Fruit fly (Drosophila melanogaster) whole organism, adult: ENCODE data around the gene COX6CL.
A peak's percentile ranks its signal among the peaks of the same experiment; 100 is the strongest.

Experiments
- CG11617 ChIP-seq: fragments of 200-800 bp; sonication (Bioruptor generic); optimal IDR thresholded peaks from 2 replicates; lab custom pipeline; 2017; ENCODE audit warnings: mild to moderate bottlenecking, missing biosample characterization, missing genetic modification reagents, missing genetic modification characterization
- CG12768 ChIP-seq: fragments of 200-800 bp; sonication (Bioruptor generic); optimal IDR thresholded peaks from 2 replicates; lab custom pipeline; 2017; ENCODE audit warnings: missing biosample characterization, missing genetic modification characterization, mild to moderate bottlenecking, moderate library complexity, missing genetic modification reagents
- CG14711 ChIP-seq: fragments of 200-800 bp; sonication (Bioruptor generic); optimal IDR thresholded peaks from 2 replicates; lab custom pipeline; 2018; ENCODE audit warnings: missing biosample characterization, mild to moderate bottlenecking, missing genetic modification characterization, moderate library complexity
- CG1620 ChIP-seq: fragments of 200-800 bp; sonication (Bioruptor generic); optimal IDR thresholded peaks from 2 replicates; lab custom pipeline; 2016; ENCODE audit warnings: missing biosample characterization, missing genetic modification characterization
- CG33017 ChIP-seq: fragments of 200-800 bp; sonication (Bioruptor generic); optimal IDR thresholded peaks from 2 replicates; lab custom pipeline; 2018; ENCODE audit warnings: missing biosample characterization, mild to moderate bottlenecking, missing genetic modification characterization, moderate library complexity
- CG5204 ChIP-seq: fragments of 200-800 bp; sonication (Bioruptor generic); optimal IDR thresholded peaks from 2 replicates; lab custom pipeline; 2016; ENCODE audit warnings: missing biosample characterization, missing genetic modification characterization
- CG7045 ChIP-seq: fragments of 200-800 bp; sonication (Bioruptor generic); optimal IDR thresholded peaks from 2 replicates; lab custom pipeline; 2017; ENCODE audit warnings: missing biosample characterization, mild to moderate bottlenecking, missing genetic modification characterization
- CG7101 ChIP-seq: fragments of 200-800 bp; sonication (Bioruptor generic); optimal IDR thresholded peaks from 2 replicates; lab custom pipeline; 2018; ENCODE audit warnings: missing biosample characterization, mild to moderate bottlenecking, missing genetic modification characterization, moderate library complexity
- Clk ChIP-seq: fragments of 200-800 bp; sonication (Bioruptor generic); optimal IDR thresholded peaks from 2 replicates; lab custom pipeline; 2017; ENCODE audit warnings: missing biosample characterization, missing genetic modification characterization
- Crg-1 ChIP-seq: fragments of 200-800 bp; sonication (Bioruptor generic); optimal IDR thresholded peaks from 2 replicates; lab custom pipeline; 2016; ENCODE audit warnings: missing biosample characterization, missing genetic modification characterization
- Hr96 ChIP-seq: fragments of 200-800 bp; sonication (Bioruptor generic); optimal IDR thresholded peaks from 2 replicates; lab custom pipeline; 2016; ENCODE audit warnings: missing biosample characterization, missing genetic modification characterization
- Mnt ChIP-seq: fragments of 200-800 bp; sonication (Bioruptor generic); optimal IDR thresholded peaks from 2 replicates; lab custom pipeline; 2016; ENCODE audit warnings: missing biosample characterization, mild to moderate bottlenecking, missing genetic modification characterization
- bab1 ChIP-seq: fragments of 200-800 bp; sonication (Bioruptor generic); optimal IDR thresholded peaks from 3 replicates; lab custom pipeline; 2019; ENCODE audit warnings: missing biosample characterization, mild to moderate bottlenecking, missing genetic modification characterization, moderate library complexity
- cic ChIP-seq: fragments of 200-800 bp; sonication (Bioruptor generic); optimal IDR thresholded peaks from 2 replicates; lab custom pipeline; 2017; ENCODE audit warnings: missing biosample characterization, mild to moderate bottlenecking, missing genetic modification characterization, moderate library complexity
- cnc ChIP-seq, 2 experiments: fragments of >200 bp; optimal IDR thresholded peaks; 2 replicates each; lab custom pipeline; 2017
- kay ChIP-seq: fragments of 200-800 bp; sonication (Bioruptor generic); peaks from one replicate; lab custom pipeline; 2016; ENCODE audit warnings: missing biosample characterization, missing genetic modification characterization, borderline replicate concordance
- ovo ChIP-seq: fragments of 200-800 bp; sonication (Bioruptor generic); optimal IDR thresholded peaks from 2 replicates; lab custom pipeline; 2016; ENCODE audit warnings: missing biosample characterization, missing genetic modification characterization
- pad ChIP-seq: fragments of 200-800 bp; sonication (Bioruptor generic); optimal IDR thresholded peaks from 3 replicates; lab custom pipeline; 2017; ENCODE audit warnings: missing biosample characterization, missing genetic modification characterization, mild to moderate bottlenecking, moderate library complexity, missing genetic modification reagents
- tj ChIP-seq: fragments of 200-800 bp; sonication (Bioruptor generic); optimal IDR thresholded peaks from 3 replicates; lab custom pipeline; 2017; ENCODE audit warnings: missing biosample characterization, mild to moderate bottlenecking, missing genetic modification characterization, moderate library complexity
- toe ChIP-seq: fragments of 200-800 bp; sonication (Bioruptor generic); optimal IDR thresholded peaks from 2 replicates; lab custom pipeline; 2016; ENCODE audit warnings: missing biosample characterization, missing genetic modification characterization

Gene COX6CL

DNA sequence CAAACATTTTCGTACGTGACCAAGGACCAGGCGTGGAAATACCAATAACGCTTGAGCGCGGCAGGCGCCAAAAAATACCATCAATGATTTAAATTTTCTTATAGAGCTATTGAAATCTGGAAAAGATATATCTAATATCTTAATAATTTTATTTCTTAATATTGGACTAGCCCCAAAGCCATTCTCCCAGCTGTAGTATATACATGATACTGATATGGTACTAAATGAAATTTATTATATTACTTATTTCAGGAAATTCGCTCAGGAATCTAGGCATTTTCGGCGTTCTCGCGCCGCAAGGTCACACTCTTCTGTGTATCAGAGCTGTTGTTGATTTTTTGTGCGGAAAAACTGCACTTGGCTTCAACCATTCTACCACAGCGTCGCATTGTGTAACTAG lies 16.3 kb downstream of the COX6CL start, which contains the start of the genes CG14005 and CG7239:
CG14005 (minus strand) TSS at position 50 of the 400 bp plus-strand sequence.
CG7239 (plus strand) TSS at position 295 of the 400 bp plus-strand sequence.
- TF ChIP-seq pad (GFP tag; lab: Kevin White, UChicago) (no peak), Clk (GFP tag; lab: Kevin White, UChicago) (no peak)

DNA sequence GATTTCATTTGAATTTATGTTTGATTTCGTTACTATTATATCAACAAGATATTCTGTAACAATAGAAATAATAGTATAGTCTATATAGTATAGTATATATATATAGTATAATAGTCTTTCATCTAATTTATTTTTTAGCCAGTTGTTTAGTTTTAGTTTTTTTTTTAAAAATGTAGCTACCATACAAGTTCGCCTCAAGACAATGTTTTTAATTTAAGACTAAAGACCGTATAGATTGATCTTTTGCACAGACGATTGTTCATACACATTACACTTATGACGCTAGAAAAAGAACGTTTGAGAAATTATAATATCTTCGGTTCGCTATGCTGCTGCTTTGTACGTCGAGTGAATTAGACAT lies 17.9 kb downstream of the COX6CL start:
- no peak for TF ChIP-seq cic
- no peak for TF ChIP-seq Hr96 (GFP tag; lab: Kevin White, UChicago)
- no peak for TF ChIP-seq CG11617 (GFP tag; lab: Kevin White, UChicago)
- TF ChIP-seq CG7045 (GFP tag; lab: Kevin White, UChicago), result no peak
- no peak for TF ChIP-seq toe (GFP tag; lab: Kevin White, UChicago)
- TF ChIP-seq CG14711, result no peak
- TF ChIP-seq Clk (GFP tag; lab: Kevin White, UChicago), result no peak
- TF ChIP-seq CG1620, result no peak
- TF ChIP-seq cnc (optimal IDR thresholded peaks at IDR 0.05; lab: Kevin White, UChicago), result no peak

DNA sequence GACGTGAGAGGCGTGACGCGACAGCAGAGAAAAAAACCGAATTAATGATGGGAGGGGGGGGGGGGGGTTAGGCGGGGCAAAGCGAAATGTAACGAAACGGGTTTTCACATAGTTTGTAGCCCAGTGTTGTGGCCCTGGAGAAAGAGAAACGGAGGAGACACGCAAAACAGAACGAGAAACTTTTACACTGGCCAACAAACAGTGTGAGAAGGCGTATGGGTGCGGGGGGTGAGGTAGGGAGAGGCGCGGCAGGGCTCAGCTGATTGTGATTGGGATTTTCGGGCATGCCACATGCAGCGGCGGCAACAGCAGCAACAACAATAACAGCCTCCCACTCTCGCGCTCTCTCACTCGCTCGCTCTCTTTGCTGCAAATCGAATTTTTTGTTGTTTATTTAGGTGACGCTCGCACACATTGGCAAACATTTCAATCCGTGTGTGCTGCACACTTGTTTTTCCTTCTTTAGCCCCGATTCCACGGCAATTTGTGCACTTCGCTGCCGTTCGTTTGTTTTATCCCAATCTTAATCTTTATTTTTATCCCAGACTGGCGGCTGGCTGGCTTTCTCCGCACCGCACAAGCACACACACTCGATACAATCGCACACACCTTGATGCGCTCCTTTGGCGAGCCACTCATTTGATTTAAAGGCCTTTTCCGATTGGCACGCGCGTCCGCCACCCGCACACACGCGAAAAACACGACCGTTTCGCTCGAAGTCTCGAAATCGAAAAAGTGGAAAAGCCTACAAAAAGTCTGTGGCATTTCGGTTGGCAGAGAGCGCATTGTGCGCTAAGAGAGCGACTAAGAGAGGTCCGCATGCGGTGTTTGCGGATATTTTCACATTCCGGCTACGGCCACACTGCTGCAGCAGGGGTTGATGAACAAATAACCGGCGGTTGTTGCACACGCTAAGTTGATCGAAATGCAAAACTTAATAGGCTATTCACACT lies 18.5 kb downstream of the COX6CL start, which contains the start of gene CG9171:
CG9171 (minus strand) TSS at position 819 of the 953 bp plus-strand sequence.
- TF ChIP-seq CG7101 (tag; lab: Kevin White, UChicago) (no peak), Clk (GFP tag; lab: Kevin White, UChicago) (no peak), tj (GFP tag; lab: Kevin White, UChicago) (peak; percentile 8), cnc (optimal IDR thresholded peaks at IDR 0.05; lab: Kevin White, UChicago) (no peak), CG11617 (GFP tag; lab: Kevin White, UChicago) (peak; percentile 35), CG1620 (no peak), toe (GFP tag; lab: Kevin White, UChicago) (no peak), bab1 (GFP tag; lab: Kevin White, UChicago) (peak; percentile 61), CG14711 (no peak), Mnt (GFP tag; lab: Kevin White, UChicago) (peak; percentile 80), pad (GFP tag; lab: Kevin White, UChicago) (peak; percentile 28), Crg-1 (GFP tag; lab: Kevin White, UChicago) (no peak), CG12768 (GFP tag; lab: Kevin White, UChicago) (peak; percentile 45), CG7045 (GFP tag; lab: Kevin White, UChicago) (no peak)

DNA sequence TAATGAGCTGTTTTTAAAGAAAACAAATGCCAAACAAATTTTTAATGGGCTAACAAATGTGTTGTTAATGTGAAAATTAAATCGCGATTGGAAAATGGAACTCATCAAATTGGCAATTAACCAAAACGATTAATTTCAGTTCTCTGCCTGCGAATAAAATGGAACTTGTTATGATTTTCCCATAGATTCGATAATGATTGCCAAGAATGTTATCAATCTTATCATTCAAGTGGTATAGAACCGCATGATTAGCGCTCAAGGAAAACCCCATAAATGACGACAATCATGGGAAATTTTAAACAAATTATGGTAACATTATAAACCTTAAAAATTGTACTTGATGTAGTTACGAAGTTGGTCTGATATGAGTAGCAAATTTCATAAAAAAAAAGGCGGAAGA lies 19.6 kb downstream of the COX6CL start:
- TF ChIP-seq CG14711, result no peak
- TF ChIP-seq tj (GFP tag; lab: Kevin White, UChicago), result no peak
- no peak for TF ChIP-seq CG7045 (GFP tag; lab: Kevin White, UChicago)
- no peak for TF ChIP-seq toe (GFP tag; lab: Kevin White, UChicago)
- no peak for TF ChIP-seq CG1620
- TF ChIP-seq cic, result no peak
- no peak for TF ChIP-seq CG5204 (GFP tag; lab: Kevin White, UChicago)
- no peak for TF ChIP-seq CG12768 (GFP tag; lab: Kevin White, UChicago)
- TF ChIP-seq pad (GFP tag; lab: Kevin White, UChicago), result no peak
- TF ChIP-seq Crg-1 (GFP tag; lab: Kevin White, UChicago), result no peak

DNA sequence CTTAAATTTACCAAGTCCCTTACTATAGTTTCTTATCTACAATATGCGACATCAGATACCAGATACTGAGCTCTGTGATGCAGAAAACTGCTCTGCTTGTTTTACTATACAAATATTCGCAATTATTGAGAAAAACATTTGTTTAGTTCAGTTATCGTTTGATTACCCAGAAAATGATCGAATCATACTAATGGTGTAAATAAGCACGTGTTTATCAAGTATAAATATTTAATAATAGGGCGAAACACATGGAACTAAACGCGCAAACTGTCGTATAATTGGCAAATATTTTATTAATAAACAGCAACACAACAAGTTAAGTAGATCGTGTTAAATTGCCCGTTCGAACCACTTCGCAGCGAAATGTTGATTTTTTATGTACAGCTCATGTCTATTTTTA lies 20.3 kb downstream of the COX6CL start:
- TF ChIP-seq CG7045 (GFP tag; lab: Kevin White, UChicago), result peak; percentile 70
- no peak for TF ChIP-seq Clk (GFP tag; lab: Kevin White, UChicago)
- no peak for TF ChIP-seq CG5204 (GFP tag; lab: Kevin White, UChicago)
- no peak for TF ChIP-seq cnc (optimal IDR thresholded peaks at IDR 0.05; lab: Kevin White, UChicago)
- TF ChIP-seq CG14711, result peak; percentile 59
- no peak for TF ChIP-seq Hr96 (GFP tag; lab: Kevin White, UChicago)
- peak; percentile 96 for TF ChIP-seq kay
- peak; percentile 33 for TF ChIP-seq CG11617 (GFP tag; lab: Kevin White, UChicago)
- peak; percentile 52 for TF ChIP-seq ovo (GFP tag; lab: Kevin White, UChicago)
- peak; percentile 47 for TF ChIP-seq pad (GFP tag; lab: Kevin White, UChicago)
- TF ChIP-seq CG12768 (GFP tag; lab: Kevin White, UChicago), result peak; percentile 52
- TF ChIP-seq CG33017 (tag; lab: Kevin White, UChicago), result peak; percentile 45
- peak; percentile 80 for TF ChIP-seq CG7101 (tag; lab: Kevin White, UChicago)
- peak; percentile 40 for TF ChIP-seq Mnt (GFP tag; lab: Kevin White, UChicago)
- no peak for TF ChIP-seq toe (GFP tag; lab: Kevin White, UChicago)
- TF ChIP-seq CG1620, result no peak
- TF ChIP-seq Crg-1 (GFP tag; lab: Kevin White, UChicago), result peak; percentile 55
- peak; percentile 33 for TF ChIP-seq cic
- TF ChIP-seq bab1 (GFP tag; lab: Kevin White, UChicago), result no peak
- TF ChIP-seq tj (GFP tag; lab: Kevin White, UChicago), result no peak

DNA sequence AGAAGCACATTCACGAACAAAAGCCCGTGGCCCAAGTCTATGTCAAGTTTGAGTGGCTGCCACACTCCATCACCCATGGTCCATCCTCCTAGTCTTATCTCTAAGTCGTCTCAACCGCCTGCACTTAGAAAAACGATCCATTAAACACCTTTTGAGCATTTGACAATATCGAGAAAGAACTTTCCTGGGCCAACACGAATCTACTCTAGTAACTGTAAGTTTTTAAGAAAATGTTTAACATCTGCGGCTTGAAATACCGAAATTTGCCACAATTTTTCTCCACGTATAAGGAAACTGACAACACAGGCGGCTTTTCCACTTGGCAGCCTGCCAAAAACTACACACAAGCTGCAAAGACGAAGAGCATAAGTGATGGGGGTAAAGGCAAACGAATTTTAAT lies 23.1 kb downstream of the COX6CL start:
- TF ChIP-seq CG12768 (GFP tag; lab: Kevin White, UChicago) (no peak), tj (GFP tag; lab: Kevin White, UChicago) (no peak), bab1 (GFP tag; lab: Kevin White, UChicago) (no peak), Mnt (GFP tag; lab: Kevin White, UChicago) (no peak), CG1620 (no peak), pad (GFP tag; lab: Kevin White, UChicago) (no peak), kay (no peak), cnc (optimal IDR thresholded peaks at IDR 0.05; lab: Kevin White, UChicago) (no peak), Hr96 (GFP tag; lab: Kevin White, UChicago) (no peak), CG14711 (no peak), cic (no peak), Crg-1 (GFP tag; lab: Kevin White, UChicago) (no peak), CG7101 (tag; lab: Kevin White, UChicago) (no peak), CG11617 (GFP tag; lab: Kevin White, UChicago) (no peak), ovo (GFP tag; lab: Kevin White, UChicago) (no peak), toe (GFP tag; lab: Kevin White, UChicago) (no peak)
